Fruit fly (Drosophila melanogaster) whole organism, wandering third instar larva: ENCODE results near the gene Drice.

Experiments used
- Abd-B ChIP-seq: fragments of >200 bp; optimal IDR thresholded peaks from 2 replicates; lab custom pipeline; 2017; ENCODE audit warnings: missing biosample characterization, missing genetic modification characterization
- CG32264 ChIP-seq: fragments of 200-800 bp; sonication (Bioruptor generic); optimal IDR thresholded peaks from 2 replicates; lab custom pipeline; 2016; ENCODE audit warnings: missing biosample characterization, missing genetic modification characterization
- CG9705 ChIP-seq: fragments of 200-800 bp; sonication (Bioruptor generic); optimal IDR thresholded peaks from 2 replicates; lab custom pipeline; 2018; ENCODE audit warnings: missing biosample characterization, mild to moderate bottlenecking, missing genetic modification characterization
- CrebA ChIP-seq: fragments of 200-800 bp; sonication (Bioruptor generic); optimal IDR thresholded peaks from 2 replicates; lab custom pipeline; 2016; ENCODE audit warnings: missing biosample characterization, mild to moderate bottlenecking, missing genetic modification characterization, borderline replicate concordance
- Dfd ChIP-seq: fragments of >200 bp; optimal IDR thresholded peaks from 2 replicates; lab custom pipeline; 2017; ENCODE audit warnings: missing biosample characterization, missing genetic modification characterization
- Dif ChIP-seq: fragments of 200-275, 200-300 bp; sonication (Bioruptor generic); optimal IDR thresholded peaks from 2 replicates; lab custom pipeline; 2018; ENCODE audit warnings: missing biosample characterization, missing genetic modification characterization; ENCODE audit not compliant: partially characterized antibody
- GATAd ChIP-seq: sonication (Bioruptor generic); optimal IDR thresholded peaks from 2 replicates; lab custom pipeline; 2016; ENCODE audit warnings: missing biosample characterization, missing genetic modification characterization
- HLH106 ChIP-seq: fragments of 200-800 bp; optimal IDR thresholded peaks from 3 replicates; lab custom pipeline; 2019; ENCODE audit warnings: missing biosample characterization, mild to moderate bottlenecking, missing genetic modification characterization, moderate library complexity
- Hnf4 ChIP-seq: fragments of 200-800 bp; sonication (Bioruptor generic); optimal IDR thresholded peaks from 2 replicates; lab custom pipeline; 2016; ENCODE audit warnings: missing biosample characterization, mild to moderate bottlenecking, missing genetic modification characterization
- Hr78 ChIP-seq: fragments of >200 bp; optimal IDR thresholded peaks from 2 replicates; lab custom pipeline; 2017; ENCODE audit warnings: missing biosample characterization, missing genetic modification characterization
- Hr83 ChIP-seq: fragments of 200-300 bp; sonication (Bioruptor generic); optimal IDR thresholded peaks from 2 replicates; lab custom pipeline; 2016; ENCODE audit warnings: missing biosample characterization, mild to moderate bottlenecking, missing genetic modification characterization, moderate library complexity; ENCODE audit not compliant: poor library complexity, severe bottlenecking
- Jra ChIP-seq: sonication (Bioruptor generic); optimal IDR thresholded peaks from 2 replicates; lab custom pipeline; 2016; ENCODE audit warnings: missing biosample characterization, missing genetic modification characterization
- Myc ChIP-seq: fragments of >200 bp; optimal IDR thresholded peaks from 2 replicates; lab custom pipeline; 2017
- N ChIP-seq: fragments of >200 bp; optimal IDR thresholded peaks from 2 replicates; lab custom pipeline; 2018; ENCODE audit warnings: missing biosample characterization, missing external identifiers, missing genetic modification characterization
- OdsH ChIP-seq: fragments of 200-800 bp; sonication (Bioruptor generic); optimal IDR thresholded peaks from 2 replicates; lab custom pipeline; 2016; ENCODE audit warnings: missing biosample characterization, mild to moderate bottlenecking, missing genetic modification characterization
- Rel ChIP-seq, 2 experiments: fragments of 200-800 bp; sonication (Bioruptor generic) in 1 of 2; optimal IDR thresholded peaks; 2 replicates in 1 of 2; 3 replicates in 1 of 2; lab custom pipeline; 2016 to 2019; ENCODE audit warnings: mild to moderate bottlenecking in 2 of 2, missing biosample characterization in 2 of 2, missing genetic modification characterization in 2 of 2, moderate library complexity in 1 of 2
- Sp1 ChIP-seq: fragments of 200-800 bp; sonication (Bioruptor generic); optimal IDR thresholded peaks from 3 replicates; lab custom pipeline; 2019; ENCODE audit warnings: missing biosample characterization, mild to moderate bottlenecking, missing genetic modification characterization, moderate library complexity
- Vsx2 ChIP-seq: fragments of 200-300, 225-300 bp; sonication (Bioruptor generic); optimal IDR thresholded peaks from 2 replicates; lab custom pipeline; 2018; ENCODE audit warnings: missing biosample characterization, missing genetic modification characterization; ENCODE audit not compliant: partially characterized antibody
- br ChIP-seq: fragments of 200-800 bp; sonication (Bioruptor generic); optimal IDR thresholded peaks from 2 replicates; lab custom pipeline; 2016; ENCODE audit warnings: missing biosample characterization, missing genetic modification characterization
- brk ChIP-seq: fragments of 200-800 bp; sonication (Bioruptor generic); optimal IDR thresholded peaks from 2 replicates; lab custom pipeline; 2016; ENCODE audit warnings: missing biosample characterization, mild to moderate bottlenecking, missing genetic modification characterization
- dl ChIP-seq, 2 experiments: fragments of 175-275, 200-275 bp in 1 of 2; fragments of 200-275 bp in 1 of 2; sonication (Bioruptor generic); optimal IDR thresholded peaks; lab custom pipeline; 2018; ENCODE audit warnings: mild to moderate bottlenecking in 2 of 2, missing biosample characterization in 2 of 2, missing genetic modification characterization in 2 of 2, moderate library complexity in 2 of 2; ENCODE audit not compliant: partially characterized antibody in 2 of 2, insufficient read depth in 1 of 2
- dmrt93B ChIP-seq: fragments of 200-800 bp; sonication (Bioruptor generic); optimal IDR thresholded peaks from 2 replicates; lab custom pipeline; 2018; ENCODE audit warnings: missing biosample characterization, mild to moderate bottlenecking, missing genetic modification characterization
- dsf ChIP-seq: sonication (Bioruptor generic); optimal IDR thresholded peaks from 2 replicates; lab custom pipeline; 2016; ENCODE audit warnings: missing biosample characterization, missing genetic modification characterization, borderline replicate concordance
- ey ChIP-seq: fragments of 200-800 bp; sonication (Bioruptor generic); optimal IDR thresholded peaks from 2 replicates; lab custom pipeline; 2016; ENCODE audit warnings: missing biosample characterization, missing genetic modification characterization
- foxo ChIP-seq, 2 experiments: fragments of 200-800 bp; sonication (Bioruptor generic); optimal IDR thresholded peaks; 2 replicates in 1 of 2; 3 replicates in 1 of 2; lab custom pipeline; 2016 to 2017; ENCODE audit warnings: missing biosample characterization in 2 of 2, missing genetic modification characterization in 2 of 2
- fru ChIP-seq: fragments of 200-800 bp; sonication (Bioruptor generic); optimal IDR thresholded peaks from 3 replicates; lab custom pipeline; 2016; ENCODE audit warnings: missing biosample characterization, mild to moderate bottlenecking, missing genetic modification characterization
- h ChIP-seq: fragments of 200-800 bp; sonication (Bioruptor generic); optimal IDR thresholded peaks from 3 replicates; lab custom pipeline; 2016; ENCODE audit warnings: missing biosample characterization, mild to moderate bottlenecking, missing genetic modification characterization
- jim ChIP-seq: fragments of 175-275, 200-325 bp; sonication (Bioruptor generic); optimal IDR thresholded peaks from 2 replicates; lab custom pipeline; 2016; ENCODE audit warnings: missing biosample characterization, mild to moderate bottlenecking, missing genetic modification characterization
- lola ChIP-seq: fragments of >200 bp; optimal IDR thresholded peaks from 2 replicates; lab custom pipeline; 2017; ENCODE audit warnings: missing biosample characterization, missing genetic modification characterization
- pan ChIP-seq: fragments of >200 bp; optimal IDR thresholded peaks from 2 replicates; lab custom pipeline; 2017
- psq ChIP-seq: fragments of 200-800 bp; sonication (Bioruptor generic); optimal IDR thresholded peaks from 3 replicates; lab custom pipeline; 2017; ENCODE audit warnings: missing biosample characterization, mild to moderate bottlenecking, missing genetic modification characterization, moderate library complexity
- rgr ChIP-seq: fragments of 200-800 bp; sonication (Bioruptor generic); optimal IDR thresholded peaks from 3 replicates; lab custom pipeline; 2016; ENCODE audit warnings: missing biosample characterization, mild to moderate bottlenecking, missing genetic modification characterization
- sage ChIP-seq: fragments of 200-800 bp; sonication (Bioruptor generic); optimal IDR thresholded peaks from 2 replicates; lab custom pipeline; 2016; ENCODE audit warnings: missing biosample characterization, mild to moderate bottlenecking, missing genetic modification characterization
- sv ChIP-seq: fragments of 200-800 bp; sonication (Bioruptor generic); optimal IDR thresholded peaks from 3 replicates; lab custom pipeline; 2016; ENCODE audit warnings: missing biosample characterization, missing genetic modification characterization
- usp ChIP-seq: fragments of >200 bp; optimal IDR thresholded peaks from 2 replicates; lab custom pipeline; 2017; ENCODE audit warnings: missing biosample characterization, missing genetic modification characterization
- woc ChIP-seq: sonication (Bioruptor generic); optimal IDR thresholded peaks from 2 replicates; lab custom pipeline; 2016; ENCODE audit warnings: missing biosample characterization, mild to moderate bottlenecking, missing genetic modification characterization

Gene Drice

DNA sequence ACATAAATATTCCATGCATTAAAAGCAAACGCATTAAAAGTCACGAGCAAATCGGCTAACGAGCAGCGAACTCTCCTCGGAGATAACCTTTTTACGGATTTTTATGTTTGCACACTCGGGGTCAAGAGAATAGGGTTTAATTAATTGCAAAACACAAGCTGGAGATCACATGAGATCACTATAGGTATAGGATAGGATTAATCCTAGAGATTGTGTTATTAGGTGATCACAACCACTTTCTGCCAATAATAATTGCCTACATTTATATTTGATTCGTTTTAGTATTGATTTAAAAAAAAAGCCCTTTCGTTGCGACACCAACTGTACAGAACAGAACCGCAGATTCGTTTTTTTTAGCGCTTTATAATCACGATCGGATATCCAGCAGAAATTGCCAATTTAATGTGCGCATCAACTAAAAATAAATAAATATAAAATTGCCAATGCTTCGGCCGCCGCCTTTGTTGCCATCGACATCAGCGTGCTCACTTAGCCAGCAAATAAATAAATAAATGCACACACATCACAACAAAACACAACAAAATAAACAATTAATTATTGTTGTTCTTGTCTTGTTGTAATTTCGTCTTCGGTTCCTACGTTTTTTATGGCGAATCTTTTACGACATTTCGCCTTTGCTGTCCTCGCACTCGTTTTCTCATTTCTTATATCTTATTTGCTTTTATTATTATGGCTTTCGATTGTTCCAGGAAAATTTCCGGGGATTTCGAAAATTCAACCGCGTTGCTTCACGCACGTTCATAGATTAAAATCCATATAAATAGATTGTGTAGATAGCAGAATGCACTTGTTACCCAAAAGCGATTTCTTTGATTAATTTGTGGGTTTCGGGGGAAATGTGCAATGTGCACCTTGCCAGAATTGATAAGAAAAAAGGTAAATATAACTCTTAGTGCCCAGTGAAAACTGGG lies 23.4 kb upstream of the Drice start:
- TF ChIP-seq Rel (GFP tag; optimal IDR thresholded peaks at IDR 0.05; lab: Kevin White, UChicago) (no peak), Rel (tag; optimal IDR thresholded peaks at IDR 0.05; lab: Kevin White, UChicago) (peak; percentile 98), h (peak; percentile 63), CG32264 (no peak), CrebA (GFP tag; lab: Kevin White, UChicago) (no peak), jim (GFP tag; lab: Kevin White, UChicago) (no peak), Dfd (GFP tag; lab: Kevin White, UChicago) (no peak), foxo (GFP tag; optimal IDR thresholded peaks at IDR 0.05; lab: Kevin White, UChicago) (peak in 1 of 2 experiments; percentile 9), psq (GFP tag; lab: Kevin White, UChicago) (no peak)

DNA sequence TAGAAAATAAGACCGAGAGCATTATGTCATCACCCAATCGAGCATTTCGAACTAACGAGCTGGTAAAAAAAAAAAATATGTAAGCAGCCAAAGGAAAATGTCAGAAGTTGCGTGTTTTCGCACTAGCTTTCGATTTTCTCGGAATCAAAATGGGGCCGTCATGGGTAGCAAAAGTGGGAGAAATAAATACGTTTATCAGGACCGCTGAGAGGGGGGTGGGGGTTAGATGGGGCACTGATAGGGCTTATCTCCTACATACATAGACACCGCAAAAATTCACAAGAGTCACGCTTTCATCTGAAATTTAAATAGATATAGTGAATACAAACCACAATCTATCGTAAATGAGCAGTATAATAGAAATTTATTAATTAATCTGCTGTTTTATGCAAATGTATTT lies 22.2 kb upstream of the Drice start:
- TF ChIP-seq Vsx2 (GFP tag; lab: Kevin White, UChicago) (no peak), fru (GFP tag; lab: Kevin White, UChicago) (no peak), dsf (GFP tag; lab: Kevin White, UChicago) (no peak), jim (GFP tag; lab: Kevin White, UChicago) (no peak), pan (no peak), dl (GFP tag; optimal IDR thresholded peaks at IDR 0.05; lab: Kevin White, UChicago; ENCODE audit: insufficient read depth in 1 of 2, partially characterized antibody in 2 of 2) (no peak), sage (no peak), Hnf4 (GFP tag; lab: Kevin White, UChicago) (no peak), h (no peak), HLH106 (tag; lab: Kevin White, UChicago) (no peak), psq (GFP tag; lab: Kevin White, UChicago) (no peak), Abd-B (GFP tag; lab: Kevin White, UChicago) (no peak), Dif (GFP tag; lab: Kevin White, UChicago) (no peak), woc (no peak), Hr83 (GFP tag; lab: Kevin White, UChicago) (no peak), rgr (GFP tag; lab: Kevin White, UChicago) (no peak), Rel (GFP tag; optimal IDR thresholded peaks at IDR 0.05; lab: Kevin White, UChicago) (no peak), Rel (tag; optimal IDR thresholded peaks at IDR 0.05; lab: Kevin White, UChicago) (no peak), foxo (GFP tag; optimal IDR thresholded peaks at IDR 0.05; lab: Kevin White, UChicago) (no peak), Sp1 (GFP tag; lab: Kevin White, UChicago) (no peak), br (no peak)

dm6 chr3R:29778139-29778984 lies 21.1 kb upstream of the Drice start:
- peak; percentile 57 for TF ChIP-seq Dfd (GFP tag; lab: Kevin White, UChicago)
- TF ChIP-seq Rel (GFP tag; optimal IDR thresholded peaks at IDR 0.05; lab: Kevin White, UChicago) = no peak
- peak; percentile 83 for TF ChIP-seq Rel (tag; optimal IDR thresholded peaks at IDR 0.05; lab: Kevin White, UChicago)
- TF ChIP-seq pan = peak; percentile 38
- TF ChIP-seq Myc (lab: Kevin White, UChicago) = no peak
- TF ChIP-seq h = peak; percentile 33
- TF ChIP-seq rgr (GFP tag; lab: Kevin White, UChicago) = peak; percentile 41
- TF ChIP-seq GATAd (GFP tag; lab: Kevin White, UChicago) = no peak
- TF ChIP-seq dmrt93B (GFP tag; lab: Kevin White, UChicago) = peak; percentile 14
- no peak for TF ChIP-seq sv
- peak in 1 of 2 experiments; percentile 45 for TF ChIP-seq foxo (GFP tag; optimal IDR thresholded peaks at IDR 0.05; lab: Kevin White, UChicago)
- no peak for TF ChIP-seq Abd-B (GFP tag; lab: Kevin White, UChicago)
- no peak for TF ChIP-seq lola
- peak; percentile 28 for TF ChIP-seq HLH106 (tag; lab: Kevin White, UChicago)
- TF ChIP-seq Hr83 (GFP tag; lab: Kevin White, UChicago) = no peak
- peak; percentile 39 for TF ChIP-seq ey
- TF ChIP-seq OdsH = peak; percentile 29
- peak; percentile 34 for TF ChIP-seq psq (GFP tag; lab: Kevin White, UChicago)
- no peak for TF ChIP-seq Hr78 (GFP tag; lab: Kevin White, UChicago)
- TF ChIP-seq Vsx2 (GFP tag; lab: Kevin White, UChicago) = no peak
- TF ChIP-seq brk (GFP tag; lab: Kevin White, UChicago) = peak; percentile 0
- no peak for TF ChIP-seq N (GFP tag; lab: Kevin White, UChicago)
- peak; percentile 54 for TF ChIP-seq fru (GFP tag; lab: Kevin White, UChicago)
- no peak for TF ChIP-seq usp (GFP tag; lab: Kevin White, UChicago)
- TF ChIP-seq Hnf4 (GFP tag; lab: Kevin White, UChicago) = no peak
- no peak for TF ChIP-seq dl (GFP tag; optimal IDR thresholded peaks at IDR 0.05; lab: Kevin White, UChicago; ENCODE audit: insufficient read depth in 1 of 2, partially characterized antibody in 2 of 2)
- TF ChIP-seq dsf (GFP tag; lab: Kevin White, UChicago) = no peak
- TF ChIP-seq woc = peak; percentile 86
- no peak for TF ChIP-seq sage
- no peak for TF ChIP-seq CG9705
- TF ChIP-seq CG32264 = no peak
- peak; percentile 49 for TF ChIP-seq Jra (GFP tag; lab: Kevin White, UChicago)
- no peak for TF ChIP-seq CrebA (GFP tag; lab: Kevin White, UChicago)
- no peak for TF ChIP-seq Dif (GFP tag; lab: Kevin White, UChicago)
- TF ChIP-seq br = peak; percentile 53
